Worm (Caenorhabditis elegans) whole organism, young adult: ENCODE data around the gene C31C9.9.

Source experiments
- B0336.3 ChIP-seq: fragments of 200-800 bp; sonication (Bioruptor generic); IDR thresholded peaks from 2 replicates; pipeline ENCODE4 v1.3.6; 2022; ENCODE audit warnings: missing genetic modification characterization, missing compliant biosample characterization
- C06A6.2 ChIP-seq: fragments of 200-800 bp; sonication (Bioruptor generic); conservative IDR thresholded peaks from 2 replicates; pipeline ENCODE4 v1.3.6; 2022; ENCODE audit warnings: missing genetic modification characterization, missing compliant biosample characterization
- D2030.7 ChIP-seq: fragments of 200-800 bp; sonication (Bioruptor generic); IDR thresholded peaks from 2 replicates; pipeline ENCODE4 v1.3.6; 2022; ENCODE audit warnings: missing genetic modification reagents, missing genetic modification characterization, missing compliant biosample characterization
- F33H1.4 ChIP-seq: fragments of 200-800 bp; sonication (Bioruptor generic); IDR thresholded peaks from 2 replicates; pipeline ENCODE4 v1.3.6; 2022; ENCODE audit warnings: missing genetic modification reagents, missing genetic modification characterization, missing compliant biosample characterization
- F39B2.1 ChIP-seq: fragments of 200-800 bp; sonication (Bioruptor generic); IDR thresholded peaks from 2 replicates; pipeline ENCODE4 v1.3.6; 2022; ENCODE audit warnings: missing genetic modification reagents, missing genetic modification characterization, missing compliant biosample characterization
- F49E8.2 ChIP-seq: sonication (generic microtip); optimal IDR thresholded peaks from 3 replicates; lab custom pipeline; 2017; ENCODE audit warnings: missing genetic modification characterization, mild to moderate bottlenecking, missing compliant biosample characterization, antibody characterized with exemption, moderate library complexity; ENCODE audit not compliant: insufficient read depth
- F52B5.7 ChIP-seq: sonication (generic microtip); optimal IDR thresholded peaks from 2 replicates; lab custom pipeline; 2016; ENCODE audit warnings: mild to moderate bottlenecking, missing genetic modification characterization, missing compliant biosample characterization
- F55B11.4 ChIP-seq: sonication (generic microtip); optimal IDR thresholded peaks from 2 replicates; lab custom pipeline; 2016; ENCODE audit warnings: missing compliant biosample characterization, missing genetic modification characterization, borderline replicate concordance; ENCODE audit not compliant: insufficient read depth
- K11D2.4 ChIP-seq: fragments of 200-800 bp; sonication (Bioruptor generic); IDR thresholded peaks from 2 replicates; pipeline ENCODE4 v1.3.6; 2022; ENCODE audit warnings: missing genetic modification reagents, missing genetic modification characterization, missing compliant biosample characterization
- T07F8.4 ChIP-seq: sonication (generic microtip); optimal IDR thresholded peaks from 2 replicates; lab custom pipeline; 2016; ENCODE audit warnings: mild to moderate bottlenecking, missing genetic modification characterization, moderate library complexity, missing compliant biosample characterization
- Y53G8AR.9 ChIP-seq: fragments of 200-800 bp; sonication (Bioruptor generic); conservative IDR thresholded peaks from 2 replicates; pipeline ENCODE4 v1.3.6; 2022; ENCODE audit warnings: missing genetic modification reagents, missing genetic modification characterization, missing compliant biosample characterization
- ZK185.1 ChIP-seq: sonication (generic microtip); optimal IDR thresholded peaks from 2 replicates; lab custom pipeline; 2016; ENCODE audit warnings: mild to moderate bottlenecking, missing genetic modification characterization, missing compliant biosample characterization; ENCODE audit not compliant: poor library complexity, severe bottlenecking
- ama-1 ChIP-seq, 3 experiments: fragments of 150-350 bp in 1 of 3; sonication (generic microtip) in 2 of 3; optimal IDR thresholded peaks; 2 replicates each; lab custom pipeline; 2014 to 2018; ENCODE audit warnings: missing biosample characterization in 2 of 3, missing genetic modification characterization in 2 of 3, missing genetic modification reagents in 2 of 3
- attf-5 ChIP-seq: fragments of 200-800 bp; sonication (Bioruptor generic); optimal IDR thresholded peaks from 2 replicates; lab custom pipeline; 2018; ENCODE audit warnings: mild to moderate bottlenecking, missing genetic modification characterization, missing compliant biosample characterization
- ceh-79 ChIP-seq: sonication (generic microtip); optimal IDR thresholded peaks from 2 replicates; lab custom pipeline; 2017; ENCODE audit warnings: mild to moderate bottlenecking, missing genetic modification characterization, missing compliant biosample characterization
- chd-7 ChIP-seq: sonication (generic microtip); optimal IDR thresholded peaks from 2 replicates; lab custom pipeline; 2016; ENCODE audit warnings: mild to moderate bottlenecking, missing genetic modification characterization, moderate library complexity, missing compliant biosample characterization
- die-1 ChIP-seq: sonication (generic microtip); optimal IDR thresholded peaks from 2 replicates; lab custom pipeline; 2016; ENCODE audit warnings: missing genotype, mild to moderate bottlenecking, missing genetic modification characterization, missing compliant biosample characterization
- efl-1 ChIP-seq: fragments of 150-350 bp; optimal IDR thresholded peaks from 2 replicates; lab custom pipeline; 2014; ENCODE audit warnings: missing biosample characterization, missing genetic modification reagents, missing genetic modification characterization
- ekl-4 ChIP-seq: fragments of 200-800 bp; sonication (Bioruptor generic); IDR thresholded peaks from 2 replicates; pipeline ENCODE4 v1.3.6; 2022; ENCODE audit warnings: missing genetic modification reagents, missing genetic modification characterization, missing compliant biosample characterization
- him-1 ChIP-seq: sonication (generic microtip); optimal IDR thresholded peaks from 2 replicates; lab custom pipeline; 2016; ENCODE audit warnings: missing genotype, missing genetic modification reagents, missing genetic modification characterization, missing compliant biosample characterization
- hlh-26 ChIP-seq: fragments of 200-800 bp; sonication (Bioruptor generic); conservative IDR thresholded peaks from 2 replicates; pipeline ENCODE4 v1.3.6; 2022; ENCODE audit warnings: missing genetic modification reagents, missing genetic modification characterization, missing compliant biosample characterization
- hmg-1.2 ChIP-seq: fragments of 200-800 bp; sonication (Bioruptor generic); IDR thresholded peaks from 2 replicates; pipeline ENCODE4 v1.3.6; 2022; ENCODE audit warnings: missing genetic modification reagents, missing genetic modification characterization, missing compliant biosample characterization
- hrde-1 ChIP-seq: sonication (generic microtip); optimal IDR thresholded peaks from 2 replicates; lab custom pipeline; 2016; ENCODE audit warnings: missing genetic modification characterization, mild to moderate bottlenecking, missing compliant biosample characterization, moderate library complexity, missing genotype, missing genetic modification reagents, borderline replicate concordance
- hsf-1 ChIP-seq: fragments of 200-800 bp; sonication (Bioruptor generic); IDR thresholded peaks from 2 replicates; pipeline ENCODE4 v1.3.6; 2022; ENCODE audit warnings: missing genetic modification reagents, missing genetic modification characterization, missing compliant biosample characterization
- let-526 ChIP-seq: fragments of 200-800 bp; sonication (Bioruptor generic); IDR thresholded peaks from 2 replicates; pipeline ENCODE4 v1.3.6; 2022; ENCODE audit warnings: missing genetic modification reagents, missing genetic modification characterization, missing compliant biosample characterization
- let-607 ChIP-seq, 2 experiments: fragments of 200-800 bp in 1 of 2; sonication (Bioruptor generic) in 1 of 2; sonication (generic microtip) in 1 of 2; optimal IDR thresholded peaks; 2 replicates each; lab custom pipeline; 2016 to 2018; ENCODE audit warnings: mild to moderate bottlenecking in 2 of 2, missing compliant biosample characterization in 2 of 2, missing genetic modification characterization in 2 of 2, moderate library complexity in 2 of 2, missing genotype in 1 of 2
- lin-40 ChIP-seq: sonication (generic microtip); optimal IDR thresholded peaks from 2 replicates; lab custom pipeline; 2016; ENCODE audit warnings: missing genetic modification characterization, mild to moderate bottlenecking, missing compliant biosample characterization, missing genotype, missing genetic modification reagents
- lsl-1 ChIP-seq: fragments of 200-800 bp; sonication (Bioruptor generic); optimal IDR thresholded peaks from 2 replicates; lab custom pipeline; 2018; ENCODE audit warnings: mild to moderate bottlenecking, missing genetic modification characterization, moderate library complexity, missing compliant biosample characterization
- lsy-27 ChIP-seq: sonication (generic microtip); optimal IDR thresholded peaks from 2 replicates; lab custom pipeline; 2017; ENCODE audit warnings: missing genetic modification characterization, mild to moderate bottlenecking, missing compliant biosample characterization, antibody characterized with exemption, missing genotype, borderline replicate concordance; ENCODE audit not compliant: insufficient read depth
- madf-8 ChIP-seq: fragments of 200-800 bp; sonication (Bioruptor generic); conservative IDR thresholded peaks from 2 replicates; pipeline ENCODE4 v1.3.6; 2022; ENCODE audit warnings: missing genetic modification reagents, missing genetic modification characterization, missing compliant biosample characterization
- mcd-1 ChIP-seq: fragments of 200-800 bp; sonication (Bioruptor generic); IDR thresholded peaks from 2 replicates; pipeline ENCODE4 v1.3.6; 2022; ENCODE audit warnings: missing genetic modification reagents, missing genetic modification characterization, missing compliant biosample characterization
- mes-4 ChIP-seq: sonication (generic microtip); optimal IDR thresholded peaks from 2 replicates; lab custom pipeline; 2016; ENCODE audit warnings: missing genotype, missing genetic modification characterization, missing compliant biosample characterization
- nfya-2 ChIP-seq: fragments of 200-800 bp; sonication (Bioruptor generic); IDR thresholded peaks from 2 replicates; pipeline ENCODE4 v1.3.6; 2022; ENCODE audit warnings: missing genetic modification reagents, missing genetic modification characterization, missing compliant biosample characterization
- nhr-120 ChIP-seq: fragments of 200-800 bp; sonication (Bioruptor generic); IDR thresholded peaks from 2 replicates; pipeline ENCODE4 v1.3.6; 2022; ENCODE audit warnings: missing genetic modification characterization, missing compliant biosample characterization
- nhr-80 ChIP-seq: sonication (generic microtip); optimal IDR thresholded peaks from 2 replicates; lab custom pipeline; 2016; ENCODE audit warnings: missing genetic modification characterization, missing compliant biosample characterization
- nhr-90 ChIP-seq: sonication (generic microtip); optimal IDR thresholded peaks from 2 replicates; lab custom pipeline; 2016; ENCODE audit warnings: missing genotype, mild to moderate bottlenecking, missing genetic modification characterization, missing compliant biosample characterization
- repo-1 ChIP-seq: sonication (generic microtip); optimal IDR thresholded peaks from 2 replicates; lab custom pipeline; 2017; ENCODE audit warnings: mild to moderate bottlenecking, missing genetic modification characterization, missing compliant biosample characterization
- sea-2 ChIP-seq: fragments of 200-800 bp; sonication (Bioruptor generic); IDR thresholded peaks from 2 replicates; pipeline ENCODE4 v1.3.6; 2022; ENCODE audit warnings: missing genetic modification characterization, missing compliant biosample characterization
- sptf-2 ChIP-seq: fragments of 200-800 bp; sonication (Bioruptor generic); optimal IDR thresholded peaks from 2 replicates; lab custom pipeline; 2018; ENCODE audit warnings: mild to moderate bottlenecking, missing genetic modification characterization, missing compliant biosample characterization
- ztf-26 ChIP-seq: sonication (generic microtip); optimal IDR thresholded peaks from 2 replicates; lab custom pipeline; 2017; ENCODE audit warnings: missing genetic modification characterization, missing compliant biosample characterization

The C31C9.9 gene

DNA sequence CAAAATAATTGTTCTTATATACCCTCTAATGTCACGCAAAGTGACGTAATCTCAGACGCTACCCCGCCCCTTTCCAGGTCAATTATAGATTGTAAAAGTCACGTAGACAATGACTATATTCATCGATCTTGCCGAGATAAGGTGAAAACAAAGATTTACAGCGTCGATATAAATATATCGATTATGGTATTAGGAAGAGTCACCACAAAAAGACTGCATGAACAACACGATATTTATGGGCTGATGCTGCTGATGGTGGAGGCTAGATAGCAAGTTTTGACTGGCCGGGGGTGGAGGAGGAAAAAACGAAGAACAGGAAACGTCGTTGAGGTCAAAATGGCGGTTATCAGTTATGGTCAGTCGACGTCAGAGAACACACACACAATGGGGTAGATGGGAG is 16.2 kb upstream of the C31C9.9 start:
- TF ChIP-seq Y53G8AR.9 (no peak), lsy-27 (tag; lab: Kevin White, UChicago) (no peak), ZK185.1 (peak; percentile 5), him-1 (tag; lab: Kevin White, UChicago) (no peak), efl-1 (no peak), hlh-26 (GFP tag; lab: Robert Waterston, UW) (no peak), ekl-4 (no peak), die-1 (tag; lab: Kevin White, UChicago) (no peak), mcd-1 (no peak), lin-40 (tag; lab: Kevin White, UChicago) (peak; percentile 29), nhr-80 (tag; lab: Kevin White, UChicago) (peak; percentile 62), F49E8.2 (tag; lab: Kevin White, UChicago) (no peak), nhr-90 (tag; lab: Kevin White, UChicago) (no peak), mes-4 (tag; lab: Kevin White, UChicago) (no peak), K11D2.4 (GFP tag; lab: Robert Waterston, UW) (no peak), lsl-1 (no peak), B0336.3 (GFP tag; lab: Robert Waterston, UW) (no peak), F39B2.1 (no peak), let-526 (GFP tag; lab: Robert Waterston, UW) (no peak), nhr-120 (GFP tag; lab: Robert Waterston, UW) (no peak), ama-1 (optimal IDR thresholded peaks at IDR 0.05; lab: Kevin White, UChicago) (no peak), ama-1 (GFP tag; optimal IDR thresholded peaks at IDR 0.05; lab: Kevin White, UChicago) (no peak), T07F8.4 (tag; lab: Kevin White, UChicago) (no peak), F52B5.7 (tag; lab: Kevin White, UChicago) (no peak), ceh-79 (no peak)

- TF ChIP-seq attf-5 (GFP tag; lab: Kevin White, UChicago) (peak; percentile 19), him-1 (tag; lab: Kevin White, UChicago) (no peak), chd-7 (no peak), hmg-1.2 (no peak)
Measured at ce11 chrII:13640210-13640609, 14.6 kb upstream of the C31C9.9 start.

ce11 chrII:13641311-13641710 is 13.5 kb upstream of the C31C9.9 start, which contains the start of gene fbxa-167:
Gene fbxa-167 (plus strand): TSS chrII:13641489.
- TF ChIP-seq hmg-1.2: peak; percentile 58; the same call in 1 of the 2 replicates
- TF ChIP-seq T07F8.4 (tag; lab: Kevin White, UChicago): no peak
- TF ChIP-seq, all 124 proteins: peak for 1

- TF ChIP-seq F33H1.4 (GFP tag; lab: Robert Waterston, UW): no peak
- TF ChIP-seq D2030.7: no peak
- TF ChIP-seq madf-8 (GFP tag; lab: Robert Waterston, UW): no peak
- no peak for TF ChIP-seq ekl-4
- no peak for TF ChIP-seq C06A6.2
- TF ChIP-seq lsl-1: no peak
- TF ChIP-seq let-607 (tag; optimal IDR thresholded peaks at IDR 0.05; lab: Kevin White, UChicago): no peak
- TF ChIP-seq hrde-1: no peak
- TF ChIP-seq sea-2: no peak
- no peak for TF ChIP-seq F55B11.4 (tag; lab: Kevin White, UChicago)
- no peak for TF ChIP-seq repo-1 (tag; lab: Kevin White, UChicago)
- no peak for TF ChIP-seq hsf-1
- TF ChIP-seq ztf-26 (tag; lab: Kevin White, UChicago): no peak
- TF ChIP-seq F39B2.1: no peak
- no peak for TF ChIP-seq sptf-2 (GFP tag; lab: Kevin White, UChicago)
- no peak for TF ChIP-seq nfya-2 (GFP tag; lab: Robert Waterston, UW)
Measured at ce11 chrII:13648230-13648629, 6.6 kb upstream of the C31C9.9 start, which contains the start of gene fbxa-169. Gene fbxa-169 (plus strand): TSS chrII:13648530.
